Worm (Caenorhabditis elegans) whole organism, L1 larva: ENCODE results near the gene F43G6.10.

Experiments used
- C04F5.9 ChIP-seq: sonication (generic microtip); optimal IDR thresholded peaks from 2 replicates; lab custom pipeline; 2016; ENCODE audit warnings: missing genetic modification characterization, missing compliant biosample characterization
- C34B4.2 ChIP-seq: sonication (generic microtip); optimal IDR thresholded peaks from 2 replicates; lab custom pipeline; 2017; ENCODE audit warnings: mild to moderate bottlenecking, missing genetic modification characterization, missing compliant biosample characterization
- alr-1 ChIP-seq: fragments of 200-800 bp; sonication (Bioruptor generic); optimal IDR thresholded peaks from 2 replicates; lab custom pipeline; 2018; ENCODE audit warnings: borderline replicate concordance, mild to moderate bottlenecking, missing genetic modification characterization, missing compliant biosample characterization
- aly-2 ChIP-seq: fragments of 150-350 bp; optimal IDR thresholded peaks from 2 replicates; lab custom pipeline; 2014; ENCODE audit warnings: missing biosample characterization, missing genetic modification characterization
- blmp-1 ChIP-seq: fragments of 150-350 bp; optimal IDR thresholded peaks from 2 replicates; lab custom pipeline; 2014; ENCODE audit warnings: missing biosample characterization, missing genetic modification characterization
- ceh-63 ChIP-seq: fragments of 200-800 bp; sonication (Bioruptor generic); optimal IDR thresholded peaks from 2 replicates; lab custom pipeline; 2018; ENCODE audit warnings: mild to moderate bottlenecking, missing genetic modification characterization, missing compliant biosample characterization
- efl-1 ChIP-seq, 4 experiments: fragments of 150-350 bp; optimal IDR thresholded peaks in 3 of 4; peaks in 1 of 4; 1 replicate in 1 of 4; 2 replicates in 3 of 4; lab custom pipeline; 2014; ENCODE audit warnings: missing biosample characterization in 2 of 4, missing genetic modification characterization in 2 of 4, missing genetic modification reagents in 2 of 4
- elt-2 ChIP-seq: sonication (generic microtip); optimal IDR thresholded peaks from 2 replicates; lab custom pipeline; 2016; ENCODE audit warnings: missing genetic modification characterization, mild to moderate bottlenecking, inconsistent platforms, missing compliant biosample characterization, missing genetic modification reagents
- elt-3 ChIP-seq, 6 experiments: fragments of 150-350 bp in 1 of 6; sonication (generic microtip); optimal IDR thresholded peaks; 2 replicates each; lab custom pipeline; 2017 to 2018; ENCODE audit warnings: missing biosample characterization in 6 of 6, missing genetic modification characterization in 6 of 6, inconsistent platforms in 1 of 6
- ets-5 ChIP-seq: fragments of 200-800 bp; sonication (Bioruptor generic); IDR thresholded peaks from 2 replicates; pipeline ENCODE4 v1.3.6; 2022; ENCODE audit warnings: missing genetic modification characterization, missing compliant biosample characterization
- fkh-10 ChIP-seq: sonication (generic microtip); optimal IDR thresholded peaks from 2 replicates; lab custom pipeline; 2017; ENCODE audit warnings: missing biosample characterization, missing genetic modification reagents, missing genetic modification characterization
- fkh-4 ChIP-seq: sonication (generic microtip); optimal IDR thresholded peaks from 2 replicates; lab custom pipeline; 2016; ENCODE audit warnings: missing compliant biosample characterization, missing genetic modification characterization, borderline replicate concordance
- fos-1 ChIP-seq: fragments of 150-350 bp; optimal IDR thresholded peaks from 2 replicates; lab custom pipeline; 2014; ENCODE audit warnings: missing biosample characterization, missing genetic modification characterization
- lin-14 ChIP-seq: fragments of 200-800 bp; sonication (Bioruptor generic); optimal IDR thresholded peaks from 2 replicates; lab custom pipeline; 2018; ENCODE audit warnings: mild to moderate bottlenecking, missing genetic modification characterization, moderate library complexity, missing compliant biosample characterization
- lin-39 ChIP-seq: fragments of 150-350 bp; optimal IDR thresholded peaks from 2 replicates; lab custom pipeline; 2014; ENCODE audit warnings: missing biosample characterization, missing genetic modification reagents, missing genetic modification characterization
- lir-3 ChIP-seq: sonication (generic microtip); optimal IDR thresholded peaks from 2 replicates; lab custom pipeline; 2016; ENCODE audit warnings: mild to moderate bottlenecking, missing genetic modification characterization, moderate library complexity, missing compliant biosample characterization; ENCODE audit not compliant: poor library complexity
- lsy-2 ChIP-seq, 2 experiments: fragments of 150-350 bp; optimal IDR thresholded peaks; 2 replicates each; lab custom pipeline; 2014; ENCODE audit warnings: missing biosample characterization in 2 of 2, missing genetic modification characterization in 2 of 2
- nhr-20 ChIP-seq: sonication (generic microtip); optimal IDR thresholded peaks from 2 replicates; lab custom pipeline; 2016; ENCODE audit warnings: mild to moderate bottlenecking, missing genetic modification characterization, missing compliant biosample characterization
- nhr-28 ChIP-seq: fragments of 150-350 bp; optimal IDR thresholded peaks from 2 replicates; lab custom pipeline; 2014; ENCODE audit warnings: missing biosample characterization, missing genetic modification characterization
- nhr-47 ChIP-seq: sonication (generic microtip); optimal IDR thresholded peaks from 2 replicates; lab custom pipeline; 2016; ENCODE audit warnings: mild to moderate bottlenecking, missing genetic modification characterization, moderate library complexity, missing compliant biosample characterization
- nhr-71 ChIP-seq: sonication (generic microtip); optimal IDR thresholded peaks from 2 replicates; lab custom pipeline; 2016; ENCODE audit warnings: mild to moderate bottlenecking, missing genetic modification characterization, moderate library complexity, missing compliant biosample characterization
- nhr-84 ChIP-seq: sonication (generic microtip); optimal IDR thresholded peaks from 2 replicates; lab custom pipeline; 2017; ENCODE audit warnings: missing biosample characterization, missing genetic modification characterization
- nhr-85 ChIP-seq: sonication (generic microtip); peaks from one replicate; lab custom pipeline; 2016; ENCODE audit warnings: missing genetic modification characterization, inconsistent platforms, missing compliant biosample characterization
- nhr-90 ChIP-seq: sonication (generic microtip); optimal IDR thresholded peaks from 2 replicates; lab custom pipeline; 2016; ENCODE audit warnings: mild to moderate bottlenecking, missing genetic modification characterization, missing compliant biosample characterization; ENCODE audit not compliant: poor library complexity
- pag-3 ChIP-seq: sonication (generic microtip); optimal IDR thresholded peaks from 2 replicates; lab custom pipeline; 2017; ENCODE audit warnings: missing genetic modification characterization, mild to moderate bottlenecking, missing compliant biosample characterization, antibody characterized with exemption, borderline replicate concordance; ENCODE audit not compliant: insufficient read depth
- pqm-1 ChIP-seq: sonication (generic microtip); optimal IDR thresholded peaks from 3 replicates; lab custom pipeline; 2017; ENCODE audit warnings: missing biosample characterization, missing genetic modification characterization
- rnt-1 ChIP-seq: sonication (generic microtip); optimal IDR thresholded peaks from 2 replicates; lab custom pipeline; 2016; ENCODE audit warnings: mild to moderate bottlenecking, missing genetic modification characterization, moderate library complexity, missing compliant biosample characterization
- skn-1 ChIP-seq: fragments of 150-350 bp; optimal IDR thresholded peaks from 2 replicates; lab custom pipeline; 2014; ENCODE audit warnings: missing biosample characterization, missing genetic modification characterization
- snpc-4 ChIP-seq: fragments of 150-350 bp; optimal IDR thresholded peaks from 2 replicates; lab custom pipeline; 2014; ENCODE audit warnings: missing biosample characterization, missing genetic modification characterization
- snu-23 ChIP-seq: sonication (generic microtip); optimal IDR thresholded peaks from 2 replicates; lab custom pipeline; 2016; ENCODE audit warnings: missing genetic modification characterization, missing compliant biosample characterization
- sptf-1 ChIP-seq: fragments of 150-350 bp; optimal IDR thresholded peaks from 2 replicates; lab custom pipeline; 2014; ENCODE audit warnings: missing biosample characterization, missing genetic modification characterization
- tbx-2 ChIP-seq: sonication (generic microtip); optimal IDR thresholded peaks from 2 replicates; lab custom pipeline; 2016; ENCODE audit warnings: missing genetic modification characterization, missing compliant biosample characterization
- tlp-1 ChIP-seq: fragments of 150-350 bp; optimal IDR thresholded peaks from 2 replicates; lab custom pipeline; 2014; ENCODE audit warnings: missing biosample characterization, missing genetic modification characterization
- unc-130 ChIP-seq: fragments of 150-350 bp; optimal IDR thresholded peaks from 2 replicates; lab custom pipeline; 2017; ENCODE audit warnings: missing biosample characterization, missing genetic modification characterization, inconsistent platforms
- unc-30 ChIP-seq: sonication (generic microtip); optimal IDR thresholded peaks from 2 replicates; lab custom pipeline; 2017; ENCODE audit warnings: missing biosample characterization, missing genetic modification characterization
- unc-62 ChIP-seq: fragments of 150-350 bp; optimal IDR thresholded peaks from 2 replicates; lab custom pipeline; 2014; ENCODE audit warnings: missing biosample characterization, missing genetic modification reagents, missing genetic modification characterization
- unc-86 ChIP-seq: sonication (generic microtip); optimal IDR thresholded peaks from 2 replicates; lab custom pipeline; 2016; ENCODE audit warnings: missing genetic modification characterization, missing compliant biosample characterization
- unc-98 ChIP-seq: fragments of 200-800 bp; sonication (Bioruptor generic); IDR thresholded peaks from 2 replicates; pipeline ENCODE4 v1.3.6; 2022; ENCODE audit warnings: missing genetic modification characterization, missing compliant biosample characterization
- zag-1 ChIP-seq: fragments of 150-350 bp; optimal IDR thresholded peaks from 2 replicates; lab custom pipeline; 2014; ENCODE audit warnings: missing biosample characterization, missing genetic modification characterization
- zip-4 ChIP-seq: fragments of 200-800 bp; sonication (Bioruptor generic); optimal IDR thresholded peaks from 2 replicates; lab custom pipeline; 2018; ENCODE audit warnings: mild to moderate bottlenecking, missing genetic modification characterization, moderate library complexity, missing compliant biosample characterization

Gene F43G6.10

DNA sequence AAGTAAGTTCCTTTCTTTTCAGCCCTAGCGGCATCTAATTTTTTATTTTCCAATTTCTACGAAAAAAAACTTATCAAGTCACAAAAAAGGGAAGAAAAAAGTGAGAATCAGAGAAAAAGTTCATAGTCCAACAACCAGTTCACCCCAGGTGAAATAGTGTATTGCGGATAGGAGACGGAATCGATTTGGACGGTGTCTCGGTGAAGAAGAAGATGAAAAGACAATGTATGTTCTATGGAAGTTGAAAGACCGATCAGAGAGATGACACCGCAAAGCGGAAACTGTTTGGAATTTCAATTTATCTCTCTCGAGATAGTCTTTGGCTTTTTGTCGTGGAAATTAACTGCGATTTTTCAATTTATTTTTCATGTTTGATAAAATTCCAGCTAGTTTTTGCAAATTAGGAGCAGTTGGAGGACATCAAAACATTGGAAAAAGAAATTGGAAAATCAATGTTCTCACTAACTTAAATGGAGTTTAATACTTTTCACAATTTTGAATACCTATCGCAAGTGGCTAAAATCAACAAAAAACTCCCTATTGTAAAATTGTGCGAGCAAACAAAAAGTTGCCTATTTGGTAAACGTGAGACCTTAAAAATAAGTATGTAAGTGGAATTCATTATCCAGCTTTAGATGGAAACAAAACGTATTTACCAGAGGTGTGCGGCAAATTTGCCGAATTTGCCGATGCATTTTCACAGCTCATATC, 43.2 kb downstream of the F43G6.10 start:
- TF ChIP-seq blmp-1 (tag; lab: Kevin White, UChicago) (peak; percentile 53), unc-130 (no peak), lin-14 (GFP tag; lab: Kevin White, UChicago) (peak; percentile 59), lsy-2 (tag; optimal IDR thresholded peaks at IDR 0.05; lab: Kevin White, UChicago) (peak in 1 of 2 experiments; percentile 7), rnt-1 (tag; lab: Kevin White, UChicago) (no peak), snu-23 (GFP tag; lab: Kevin White, UChicago) (peak; percentile 17), fkh-10 (GFP tag; lab: Kevin White, UChicago) (no peak), elt-3 (tag; optimal IDR thresholded peaks at IDR 0.05; lab: Kevin White, UChicago) (peak in 4 of 6 experiments; percentile 9 to 76 (median 68)), nhr-71 (tag; lab: Kevin White, UChicago) (peak; percentile 27), tbx-2 (peak; percentile 8), ceh-63 (no peak), nhr-20 (tag; lab: Kevin White, UChicago) (peak; percentile 20), nhr-85 (tag; lab: Kevin White, UChicago) (peak; percentile 94), aly-2 (no peak)
- TF ChIP-seq, all 84 proteins: peak for 9

DNA sequence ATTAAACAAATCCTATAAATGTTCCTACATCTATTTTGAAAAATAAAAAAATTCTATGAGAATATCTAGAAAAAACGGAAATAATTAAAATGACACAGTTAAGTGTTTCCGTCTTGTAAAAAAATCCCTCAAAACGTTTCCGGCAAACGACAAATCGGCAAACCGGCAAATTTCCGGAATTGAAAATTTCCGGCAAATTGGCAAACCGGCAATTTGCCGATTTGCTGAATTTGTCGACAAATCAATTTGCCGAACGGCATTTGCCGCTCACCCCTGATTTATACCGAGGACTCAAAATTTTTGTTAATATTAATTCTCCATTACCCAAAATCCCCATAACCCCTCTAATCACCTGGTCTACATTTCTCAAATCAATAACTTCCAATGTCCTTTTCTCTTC, 44.0 kb downstream of the F43G6.10 start:
- TF ChIP-seq elt-2 (tag; lab: Kevin White, UChicago) (no peak), efl-1 (optimal IDR thresholded peaks at IDR 0.05; lab: Kevin White, UChicago) (no peak), efl-1 (GFP tag; optimal IDR thresholded peaks at IDR 0.05 in 1 of 2; lab: Kevin White, UChicago) (peak in 1 of 2 experiments; percentile 53)
- TF ChIP-seq, all 84 proteins: peak for 1

DNA sequence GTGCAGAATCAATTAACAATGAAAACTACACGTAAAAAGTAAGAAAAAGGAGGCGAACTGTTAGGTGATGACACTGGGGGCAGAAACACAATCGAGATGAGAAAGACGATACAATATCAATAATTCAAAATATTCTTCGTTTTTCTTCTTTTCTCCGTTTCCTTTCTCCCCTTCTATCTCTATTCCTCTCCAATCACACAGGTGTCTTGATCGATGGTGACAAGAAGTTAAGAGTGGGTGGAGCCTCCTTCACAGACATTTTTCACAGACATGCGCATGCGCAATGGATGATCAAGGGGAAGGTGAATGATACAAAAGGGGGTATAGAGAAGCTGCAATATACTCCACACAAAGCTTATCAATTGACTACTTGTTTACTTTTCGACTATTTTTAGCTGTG, 45.6 kb downstream of the F43G6.10 start:
- TF ChIP-seq unc-30 (tag; lab: Kevin White, UChicago): no peak
- no peak for TF ChIP-seq ets-5 (GFP tag; lab: Robert Waterston, UW)
- TF ChIP-seq blmp-1 (tag; lab: Kevin White, UChicago): peak; percentile 70
- no peak for TF ChIP-seq efl-1 (optimal IDR thresholded peaks at IDR 0.05; lab: Kevin White, UChicago)
- TF ChIP-seq efl-1 (GFP tag; optimal IDR thresholded peaks at IDR 0.05 in 1 of 2; lab: Kevin White, UChicago): peak in 1 of 2 experiments; percentile 30
- no peak for TF ChIP-seq lin-39
- TF ChIP-seq tlp-1: no peak
- TF ChIP-seq lsy-2 (tag; optimal IDR thresholded peaks at IDR 0.05; lab: Kevin White, UChicago): peak in 1 of 2 experiments; percentile 1
- TF ChIP-seq C34B4.2 (tag; lab: Kevin White, UChicago): no peak
- no peak for TF ChIP-seq fos-1 (tag; lab: Kevin White, UChicago)
- no peak for TF ChIP-seq lir-3 (tag; lab: Kevin White, UChicago)
- TF ChIP-seq nhr-47 (tag; lab: Kevin White, UChicago): no peak
- TF ChIP-seq nhr-85 (tag; lab: Kevin White, UChicago): peak; percentile 74
- no peak for TF ChIP-seq sptf-1
- TF ChIP-seq nhr-28 (tag; lab: Kevin White, UChicago): no peak
- TF ChIP-seq elt-3 (tag; optimal IDR thresholded peaks at IDR 0.05; lab: Kevin White, UChicago): peak in 1 of 6 experiments; percentile 32

DNA sequence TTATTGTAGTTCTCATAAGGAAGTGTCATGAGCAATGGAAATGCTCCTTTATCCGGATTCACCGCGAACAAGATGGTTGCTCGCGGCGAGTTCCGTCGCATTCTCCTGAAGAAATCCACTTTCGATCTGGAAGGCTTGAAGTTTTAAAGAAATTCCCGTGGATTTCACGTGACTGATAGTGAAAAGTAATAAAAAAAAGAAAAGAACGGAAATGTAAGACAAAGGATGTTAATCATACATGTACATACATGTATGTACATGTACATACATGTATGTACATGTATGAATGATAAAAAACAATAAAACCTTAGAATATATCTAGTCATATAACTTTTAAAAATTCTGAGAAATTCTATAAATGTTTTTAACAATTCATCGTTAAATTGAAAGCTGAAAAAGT, 47.2 kb downstream of the F43G6.10 start, which contains the start of gene clh-1:
clh-1 (minus strand) TSS at position 101 of the 400 bp plus-strand sequence.
- TF ChIP-seq skn-1 (no peak), pqm-1 (tag; lab: Kevin White, UChicago) (no peak), C04F5.9 (tag; lab: Kevin White, UChicago) (no peak), zag-1 (tag; lab: Kevin White, UChicago) (no peak), fkh-4 (tag; lab: Kevin White, UChicago) (no peak), unc-62 (GFP tag; lab: Kevin White, UChicago) (no peak), alr-1 (tag; lab: Kevin White, UChicago) (no peak), zip-4 (GFP tag; lab: Kevin White, UChicago) (no peak), lsy-2 (tag; optimal IDR thresholded peaks at IDR 0.05; lab: Kevin White, UChicago) (no peak), elt-3 (tag; optimal IDR thresholded peaks at IDR 0.05; lab: Kevin White, UChicago) (no peak), tlp-1 (no peak), snpc-4 (tag; lab: Kevin White, UChicago) (no peak), unc-98 (GFP tag; lab: Robert Waterston, UW) (no peak), nhr-90 (tag; lab: Kevin White, UChicago) (no peak), blmp-1 (tag; lab: Kevin White, UChicago) (no peak), pag-3 (tag; lab: Kevin White, UChicago) (no peak), nhr-84 (tag; lab: Kevin White, UChicago) (no peak), unc-86 (tag; lab: Kevin White, UChicago) (no peak), nhr-47 (tag; lab: Kevin White, UChicago) (no peak)
- TF ChIP-seq, all 84 proteins: peak for 0
